Fruit fly (Drosophila melanogaster): ENCODE measurements around the gene sens-2.

DNA sequence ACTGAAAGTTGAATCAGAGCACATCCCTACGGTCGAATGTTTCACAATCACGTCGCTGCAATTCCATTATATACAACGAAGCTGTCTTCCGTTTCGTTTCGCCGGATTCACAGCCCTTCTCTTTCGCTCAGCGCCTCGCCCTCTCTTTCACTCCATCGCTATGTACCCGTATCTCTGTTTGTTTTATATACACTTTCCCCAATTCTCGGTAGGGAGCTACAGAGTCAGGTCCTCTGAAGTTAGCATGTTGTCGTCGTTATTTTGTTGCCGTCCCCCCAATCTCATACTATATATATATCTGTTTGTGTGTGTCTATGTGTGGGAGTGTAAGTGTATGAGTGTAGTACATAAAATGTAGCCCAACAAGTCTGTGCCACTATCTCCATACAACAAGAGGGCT is 14.4 kb downstream of the sens-2 start:
- TF ChIP-seq CG18764 (GFP tag; optimal IDR thresholded peaks at IDR 0.05) (no peak), hbn (GFP tag; IDR thresholded peaks at IDR 0.05; ENCODE audit: partially characterized antibody) (no peak), CG2120 (GFP tag; optimal IDR thresholded peaks at IDR 0.05) (no peak), crc (GFP tag; optimal IDR thresholded peaks at IDR 0.05) (no peak), lbe (GFP tag; optimal IDR thresholded peaks at IDR 0.05) (no peak), Usf (GFP tag; optimal IDR thresholded peaks at IDR 0.05) (no peak), CG2129 (GFP tag; IDR thresholded peaks at IDR 0.05; ENCODE audit: partially characterized antibody) (no peak), B-H1 (GFP tag; IDR thresholded peaks at IDR 0.05) (no peak), wdn (GFP tag; IDR thresholded peaks at IDR 0.05) (no peak), HmgZ (tag; optimal IDR thresholded peaks at IDR 0.05) (no peak), ab (GFP tag; optimal IDR thresholded peaks at IDR 0.05) (no peak)

Data from whole organism, embryonic.